Fruit fly (Drosophila melanogaster) whole organism: ENCODE results near the gene Gnf1.

Experiments
- Dll ChIP-seq: fragments of >200 bp; optimal IDR thresholded peaks from 2 replicates; lab custom pipeline; 2017
- psq ChIP-seq: fragments of >200 bp; optimal IDR thresholded peaks from 2 replicates; lab custom pipeline; 2017
- usp ChIP-seq: fragments of >200 bp; optimal IDR thresholded peaks from 2 replicates; lab custom pipeline; 2017; ENCODE audit warnings: missing biosample characterization, missing genetic modification characterization, mixed read lengths

dm6 chr3R:4886086-4886812 lies 20.2 kb upstream of the Gnf1 start:
- TF ChIP-seq usp (GFP tag; lab: Kevin White, UChicago), result no peak
- TF ChIP-seq Dll (lab: Kevin White, UChicago), result no peak
- no peak for TF ChIP-seq psq (lab: Kevin White, UChicago)
